Worm (Caenorhabditis elegans): ENCODE measurements around the gene W08A12.3.

W08A12.3 gene

DNA sequence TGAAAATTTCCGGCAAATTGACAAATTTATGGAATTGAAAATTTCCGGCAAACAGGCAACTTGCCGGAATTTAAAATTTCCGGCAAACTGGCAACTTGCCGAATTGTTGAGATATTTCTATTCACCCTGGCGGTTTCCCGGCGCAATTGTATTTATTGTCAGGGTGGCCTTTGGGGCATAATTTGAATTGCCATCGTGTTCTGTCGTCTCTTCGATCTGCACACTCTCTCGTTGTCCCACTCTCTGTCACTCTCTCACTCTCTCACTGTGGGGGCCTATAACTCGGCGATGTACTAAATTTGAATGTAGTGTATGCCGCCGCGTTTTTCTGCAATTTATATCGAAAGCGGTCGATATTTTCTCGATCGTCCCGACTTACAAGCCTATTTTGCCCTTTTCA, 20.3 kb downstream of the W08A12.3 start:
- TF ChIP-seq mec-3 (tag; optimal IDR thresholded peaks at IDR 0.05; ENCODE audit: borderline replicate concordance) (no peak), ttx-3 (tag; optimal IDR thresholded peaks at IDR 0.05) (no peak), lim-6 (tag; optimal IDR thresholded peaks at IDR 0.05) (no peak), ref-2 (tag; optimal IDR thresholded peaks at IDR 0.05) (no peak), eyg-1 (tag; optimal IDR thresholded peaks at IDR 0.05) (no peak), ceh-24 (tag; optimal IDR thresholded peaks at IDR 0.05) (no peak), T23F11.4 (GFP tag; optimal IDR thresholded peaks at IDR 0.05) (no peak), sdc-2 (tag; optimal IDR thresholded peaks at IDR 0.05) (no peak), unc-86 (tag; optimal IDR thresholded peaks at IDR 0.05) (no peak), ceh-9 (tag; optimal IDR thresholded peaks at IDR 0.05) (no peak), fax-1 (tag; optimal IDR thresholded peaks at IDR 0.05) (no peak), elt-2 (tag; optimal IDR thresholded peaks at IDR 0.05) (no peak), hlh-8 (tag; optimal IDR thresholded peaks at IDR 0.05) (no peak)

DNA sequence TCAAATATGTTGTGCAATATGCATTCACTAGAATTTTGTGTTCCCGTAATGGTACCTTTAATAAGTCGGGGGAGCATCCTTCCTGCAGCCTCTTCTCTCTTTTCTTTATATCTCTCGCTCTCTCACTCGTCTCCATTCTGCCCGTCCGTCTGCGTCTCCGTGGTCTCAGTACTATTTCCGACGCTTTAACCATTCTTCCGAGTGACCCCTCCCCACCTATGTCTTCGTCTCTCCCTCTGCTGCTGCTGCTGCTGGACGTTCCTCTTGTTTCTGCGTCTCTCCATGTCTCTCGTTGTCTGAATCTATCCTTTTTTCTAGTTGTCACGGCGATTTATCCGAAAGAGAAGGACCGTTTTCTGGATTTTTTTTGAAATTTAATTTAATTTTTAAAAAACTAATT, 21.2 kb downstream of the W08A12.3 start:
- TF ChIP-seq dmd-4 (tag; optimal IDR thresholded peaks at IDR 0.05; ENCODE audit: borderline replicate concordance) (no peak), hlh-30 (tag; optimal IDR thresholded peaks at IDR 0.05; ENCODE audit: insufficient read depth) (peak; percentile 53), ahr-1 (tag; optimal IDR thresholded peaks at IDR 0.05) (no peak), unc-55 (GFP tag; optimal IDR thresholded peaks at IDR 0.05) (peak; percentile 74), ama-1 (optimal IDR thresholded peaks at IDR 0.05) (no peak), nfya-1 (tag; optimal IDR thresholded peaks at IDR 0.05) (peak; percentile 83), unc-42 (tag; optimal IDR thresholded peaks at IDR 0.05) (peak; percentile 36), ceh-14 (tag; optimal IDR thresholded peaks at IDR 0.05) (peak; percentile 30), pqm-1 (tag; optimal IDR thresholded peaks at IDR 0.05) (no peak), ceh-18 (tag; optimal IDR thresholded peaks at IDR 0.05) (peak; percentile 24), nhr-232 (tag; optimal IDR thresholded peaks at IDR 0.05) (no peak), ceh-34 (tag; optimal IDR thresholded peaks at IDR 0.05) (peak; percentile 49), pros-1 (tag; optimal IDR thresholded peaks at IDR 0.05) (peak; percentile 30), F13H6.1 (tag; optimal IDR thresholded peaks at IDR 0.05) (peak; percentile 82), ref-2 (tag; optimal IDR thresholded peaks at IDR 0.05) (peak; percentile 68), ttx-3 (tag; optimal IDR thresholded peaks at IDR 0.05) (no peak), C08G9.2 (tag; optimal IDR thresholded peaks at IDR 0.05) (peak; percentile 19), ceh-31 (tag; optimal IDR thresholded peaks at IDR 0.05) (peak; percentile 81)

- TF ChIP-seq hlh-13 (GFP tag; optimal IDR thresholded peaks at IDR 0.05) (no peak), pat-9 (tag; optimal IDR thresholded peaks at IDR 0.05) (no peak), fax-1 (tag; optimal IDR thresholded peaks at IDR 0.05) (no peak), tbx-2 (tag; optimal IDR thresholded peaks at IDR 0.05) (no peak), mec-3 (tag; optimal IDR thresholded peaks at IDR 0.05; ENCODE audit: borderline replicate concordance) (no peak), sdc-2 (tag; optimal IDR thresholded peaks at IDR 0.05) (no peak), F13H6.1 (tag; optimal IDR thresholded peaks at IDR 0.05) (no peak), pha-2 (tag; optimal IDR thresholded peaks at IDR 0.05) (no peak), ceh-34 (tag; optimal IDR thresholded peaks at IDR 0.05) (no peak), ceh-9 (tag; optimal IDR thresholded peaks at IDR 0.05) (no peak), lin-11 (tag; optimal IDR thresholded peaks at IDR 0.05) (no peak), sox-2 (GFP tag; IDR thresholded peaks at IDR 0.05) (no peak)
These were observed 22.0 kb downstream of the W08A12.3 start, which contains the start of gene lin-40 for ce11 chrV:3704688-3705087. lin-40 (plus strand) TSS chrV:3704988.

ce11 chrV:3706167-3706566, 23.5 kb downstream of the W08A12.3 start:
- TF ChIP-seq gmeb-2 (tag; optimal IDR thresholded peaks at IDR 0.05) (no peak), eyg-1 (tag; optimal IDR thresholded peaks at IDR 0.05) (no peak), che-1 (tag; optimal IDR thresholded peaks at IDR 0.05) (no peak), fkh-10 (GFP tag; optimal IDR thresholded peaks at IDR 0.05) (no peak), K09A11.1 (tag; optimal IDR thresholded peaks at IDR 0.05; ENCODE audit: insufficient read depth) (no peak), sox-4 (tag; optimal IDR thresholded peaks at IDR 0.05) (no peak), nfya-1 (tag; optimal IDR thresholded peaks at IDR 0.05) (no peak), elt-4 (tag; optimal IDR thresholded peaks at IDR 0.05) (no peak), ceh-48 (tag; optimal IDR thresholded peaks at IDR 0.05) (no peak)
